Fruit fly (Drosophila melanogaster): ENCODE measurements around the gene mri.

mri gene

dm6 chr3L:199754-200596, at the start of gene mri, which contains the start of gene rno:
TSS of gene mri (plus strand) at chr3L:200174.
TSS of gene rno (minus strand) at chr3L:199762.
- TF ChIP-seq CG8632 (GFP tag; optimal IDR thresholded peaks at IDR 0.05) (peak; percentile 64), esn (GFP tag; optimal IDR thresholded peaks at IDR 0.05) (peak; percentile 58), CG15336 (GFP tag; IDR thresholded peaks at IDR 0.05) (peak; percentile 34; the same call in 1 of the 2 replicates), CG6163 (GFP tag; IDR thresholded peaks at IDR 0.05) (peak; percentile 52; the same call in 2 of the 3 replicates), CG1621 (tag; optimal IDR thresholded peaks at IDR 0.05) (no peak), lz (GFP tag; optimal IDR thresholded peaks at IDR 0.05) (peak; percentile 52), CG8119 (GFP tag; IDR thresholded peaks at IDR 0.05) (peak; percentile 51; the same call in 1 of the 3 replicates), topi (GFP tag; optimal IDR thresholded peaks at IDR 0.05) (no peak), cyc (GFP tag; optimal IDR thresholded peaks at IDR 0.05) (peak; percentile 32), CG11762 (GFP tag; optimal IDR thresholded peaks at IDR 0.05; ENCODE audit: insufficient read depth) (no peak), acj6 (GFP tag; optimal IDR thresholded peaks at IDR 0.05) (peak; percentile 53), ss (GFP tag; optimal IDR thresholded peaks at IDR 0.05) (peak in 1 of 2 experiments; percentile 19), fd85E (GFP tag; optimal IDR thresholded peaks at IDR 0.05) (no peak), CG10631 (GFP tag; optimal IDR thresholded peaks at IDR 0.05) (peak; percentile 77), Eip78C (GFP tag) (peak; percentile 39), Gug (GFP tag; IDR thresholded peaks at IDR 0.05) (0 out of 2 replicates have a peak, but pooled peaks have one; percentile 25), pdm3 (GFP tag; optimal IDR thresholded peaks at IDR 0.05) (no peak), CG34406 (GFP tag; optimal IDR thresholded peaks at IDR 0.05) (peak; percentile 59), dsx (GFP tag; optimal IDR thresholded peaks at IDR 0.05; ENCODE audit: poor library complexity, severe bottlenecking) (no peak), CG4318 (GFP tag; optimal IDR thresholded peaks at IDR 0.05) (no peak), CG10669 (GFP tag; optimal IDR thresholded peaks at IDR 0.05) (no peak), Sox15 (GFP tag; optimal IDR thresholded peaks at IDR 0.05) (peak; percentile 56), vri (GFP tag; optimal IDR thresholded peaks at IDR 0.05) (no peak), eg (GFP tag; IDR thresholded peaks at IDR 0.05) (peak; percentile 82), Smox (GFP tag; optimal IDR thresholded peaks at IDR 0.05) (no peak), Eip75B (GFP tag; optimal IDR thresholded peaks at IDR 0.05) (no peak), Sox14 (GFP tag; optimal IDR thresholded peaks at IDR 0.05) (peak; percentile 24), CG11902 (GFP tag; optimal IDR thresholded peaks at IDR 0.05) (no peak), CG6792 (GFP tag; optimal IDR thresholded peaks at IDR 0.05) (peak; percentile 31), CG16779 (tag; optimal IDR thresholded peaks at IDR 0.05) (no peak), CG6276 (GFP tag; optimal IDR thresholded peaks at IDR 0.05) (no peak), fkh (GFP tag; optimal IDR thresholded peaks at IDR 0.05) (peak; percentile 81), Ets96B (tag; optimal IDR thresholded peaks at IDR 0.05) (peak; percentile 59), Eip93F (GFP tag; optimal IDR thresholded peaks at IDR 0.05) (peak; percentile 52), Met (GFP tag; optimal IDR thresholded peaks at IDR 0.05) (no peak), CG3032 (tag; optimal IDR thresholded peaks at IDR 0.05) (peak; percentile 72), spab (GFP tag; optimal IDR thresholded peaks at IDR 0.05) (no peak), Hr4 (GFP tag; optimal IDR thresholded peaks at IDR 0.05) (no peak), svp (GFP tag) (no peak), Hr39 (GFP tag; optimal IDR thresholded peaks at IDR 0.05) (no peak), CG7368 (GFP tag; optimal IDR thresholded peaks at IDR 0.05) (no peak), dac (GFP tag; optimal IDR thresholded peaks at IDR 0.05) (no peak), CG31627 (GFP tag; optimal IDR thresholded peaks at IDR 0.05) (peak; percentile 40), Sox102F (GFP tag; optimal IDR thresholded peaks at IDR 0.05) (peak; percentile 28), Blimp-1 (GFP tag; optimal IDR thresholded peaks at IDR 0.05) (no peak), fd59A (GFP tag; optimal IDR thresholded peaks at IDR 0.05) (no peak), salr (GFP tag; optimal IDR thresholded peaks at IDR 0.05) (no peak), Ets21C (GFP tag; optimal IDR thresholded peaks at IDR 0.05) (no peak), Lpt (GFP tag; optimal IDR thresholded peaks at IDR 0.05) (no peak), Hr38 (GFP tag; optimal IDR thresholded peaks at IDR 0.05) (no peak)

Data from whole organism, prepupa.